Worm (Caenorhabditis elegans) whole organism, young adult: Measurements from ENCODE around the gene ZC239.22.

Experiments
- B0336.3 ChIP-seq: fragments of 200-800 bp; sonication (Bioruptor generic); IDR thresholded peaks from 2 replicates; pipeline ENCODE4 v1.3.6; 2022; ENCODE audit warnings: missing genetic modification characterization, missing compliant biosample characterization
- F57A8.1 ChIP-seq: fragments of 200-800 bp; sonication (Bioruptor generic); optimal IDR thresholded peaks from 2 replicates; lab custom pipeline; 2018; ENCODE audit warnings: mild to moderate bottlenecking, missing genetic modification characterization, moderate library complexity, missing compliant biosample characterization
- Y53F4B.3 ChIP-seq: fragments of 200-800 bp; sonication (Bioruptor generic); IDR thresholded peaks from 2 replicates; pipeline ENCODE4 v1.3.6; 2022; ENCODE audit warnings: missing genetic modification reagents, missing genetic modification characterization, missing compliant biosample characterization
- Y95B8A.8 ChIP-seq: fragments of 200-800 bp; sonication (Bioruptor generic); IDR thresholded peaks from 2 replicates; pipeline ENCODE4 v1.3.6; 2022; ENCODE audit warnings: missing genetic modification reagents, missing genetic modification characterization, missing compliant biosample characterization
- ccch-3 ChIP-seq: fragments of 200-800 bp; sonication (Bioruptor generic); optimal IDR thresholded peaks from 2 replicates; lab custom pipeline; 2018; ENCODE audit warnings: mild to moderate bottlenecking, missing genetic modification characterization, missing compliant biosample characterization
- ceh-100 ChIP-seq: fragments of 200-800 bp; sonication (Bioruptor generic); IDR thresholded peaks from 2 replicates; pipeline ENCODE4 v1.3.6; 2022; ENCODE audit warnings: missing genetic modification reagents, missing genetic modification characterization, missing compliant biosample characterization
- hmg-20 ChIP-seq: fragments of 200-800 bp; sonication (Bioruptor generic); IDR thresholded peaks from 2 replicates; pipeline ENCODE4 v1.3.6; 2022; ENCODE audit warnings: missing genetic modification reagents, missing genetic modification characterization, missing compliant biosample characterization
- lsl-1 ChIP-seq: fragments of 200-800 bp; sonication (Bioruptor generic); optimal IDR thresholded peaks from 2 replicates; lab custom pipeline; 2018; ENCODE audit warnings: mild to moderate bottlenecking, missing genetic modification characterization, moderate library complexity, missing compliant biosample characterization
- repo-1 ChIP-seq: sonication (generic microtip); optimal IDR thresholded peaks from 2 replicates; lab custom pipeline; 2017; ENCODE audit warnings: mild to moderate bottlenecking, missing genetic modification characterization, missing compliant biosample characterization
- unc-62 ChIP-seq: fragments of 150-350 bp; optimal IDR thresholded peaks from 2 replicates; lab custom pipeline; 2014; ENCODE audit warnings: missing biosample characterization, missing genetic modification reagents, missing genetic modification characterization

DNA sequence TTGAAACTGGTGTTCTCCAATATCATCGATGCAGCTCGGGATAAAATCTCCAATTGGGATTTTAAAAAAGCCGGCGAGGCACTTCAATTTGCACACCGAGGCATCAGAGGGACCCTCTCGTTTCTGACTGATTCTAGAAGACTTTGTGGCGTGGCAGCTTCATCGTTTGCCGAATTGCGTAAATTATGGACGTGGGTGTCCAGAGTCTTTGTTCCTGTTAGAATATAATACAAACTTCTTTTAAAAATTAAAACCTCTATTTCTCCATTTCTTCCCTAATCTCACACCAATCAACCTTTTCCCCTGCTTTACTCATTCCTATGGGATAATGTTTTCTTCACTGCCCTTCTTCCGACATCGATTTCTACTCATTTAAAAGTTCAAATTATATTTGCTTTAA lies 10.3 kb downstream of the ZC239.22 start, which contains the start of gene ZC239.5:
- no peak for TF ChIP-seq ceh-100
- TF ChIP-seq ccch-3, result no peak
- TF ChIP-seq unc-62, result no peak
- TF ChIP-seq Y95B8A.8 (GFP tag; lab: Robert Waterston, UW), result no peak
- TF ChIP-seq F57A8.1 (GFP tag; lab: Kevin White, UChicago), result no peak
- TF ChIP-seq B0336.3 (GFP tag; lab: Robert Waterston, UW), result no peak
- no peak for TF ChIP-seq hmg-20 (GFP tag; lab: Robert Waterston, UW)
- TF ChIP-seq repo-1, result no peak
- TF ChIP-seq lsl-1, result no peak
- TF ChIP-seq Y53F4B.3 (GFP tag; lab: Robert Waterston, UW), result no peak
